Fruit fly (Drosophila melanogaster) whole organism, embryonic: ENCODE results near the gene Dhdds.

ENCODE experiments used
- Ada2b ChIP-seq: fragments of 200-800 bp; sonication (Bioruptor generic); IDR thresholded peaks from 2 replicates; pipeline ENCODE4 v1.3.6; 2022; ENCODE audit warnings: missing biosample characterization, missing genetic modification characterization
- BEAF-32 ChIP-seq: fragments of 200-800 bp; sonication (Bioruptor generic); optimal IDR thresholded peaks from 3 replicates; lab custom pipeline; 2017; ENCODE audit warnings: missing biosample characterization, missing genetic modification characterization, mild to moderate bottlenecking, moderate library complexity, missing genetic modification reagents
- CG13287 ChIP-seq: fragments of 200-800 bp; sonication (Bioruptor generic); IDR thresholded peaks from 2 replicates; pipeline ENCODE4 v1.3.6; 2022; ENCODE audit warnings: missing biosample characterization, missing genetic modification characterization; ENCODE audit not compliant: partially characterized antibody
- CG13775 ChIP-seq: fragments of 200-800 bp; sonication (Bioruptor generic); optimal IDR thresholded peaks from 3 replicates; lab custom pipeline; 2017; ENCODE audit warnings: missing biosample characterization, mild to moderate bottlenecking, missing genetic modification characterization
- CG14441 ChIP-seq: fragments of 200-800 bp; sonication (Bioruptor generic); IDR thresholded peaks from 2 replicates; pipeline ENCODE4 v1.3.6; 2022; ENCODE audit warnings: missing biosample characterization, missing genetic modification characterization
- CG15011 ChIP-seq: fragments of 200-800 bp; sonication (Bioruptor generic); optimal IDR thresholded peaks from 3 replicates; lab custom pipeline; 2018; ENCODE audit warnings: missing biosample characterization, mild to moderate bottlenecking, missing genetic modification characterization
- CG15269 ChIP-seq: fragments of 200-800 bp; sonication (Bioruptor generic); optimal IDR thresholded peaks from 2 replicates; lab custom pipeline; 2018; ENCODE audit warnings: missing biosample characterization, mild to moderate bottlenecking, missing genetic modification characterization, moderate library complexity
- CG1603 ChIP-seq: fragments of 200-800 bp; sonication (Bioruptor generic); optimal IDR thresholded peaks from 2 replicates; lab custom pipeline; 2019; ENCODE audit warnings: missing biosample characterization, mild to moderate bottlenecking, missing genetic modification characterization, moderate library complexity
- CG2129 ChIP-seq: fragments of 200-800 bp; sonication (Bioruptor generic); IDR thresholded peaks from 2 replicates; pipeline ENCODE4 v1.3.6; 2022; ENCODE audit warnings: missing biosample characterization, missing genetic modification characterization; ENCODE audit not compliant: partially characterized antibody
- CG31441 ChIP-seq: fragments of 200-800 bp; sonication (Bioruptor generic); IDR thresholded peaks from 2 replicates; pipeline ENCODE4 v1.3.6; 2022; ENCODE audit warnings: missing biosample characterization, missing genetic modification characterization
- CG32532 ChIP-seq: fragments of 200-800 bp; sonication (Bioruptor generic); IDR thresholded peaks from 2 replicates; pipeline ENCODE4 v1.3.6; 2022; ENCODE audit warnings: missing biosample characterization, missing genetic modification characterization
- CG4404 ChIP-seq: fragments of 200-800 bp; sonication (Bioruptor generic); IDR thresholded peaks from 2 replicates; pipeline ENCODE4 v1.3.6; 2022; ENCODE audit warnings: missing biosample characterization, missing genetic modification characterization
- CG4707 ChIP-seq: fragments of 200-800 bp; sonication (Bioruptor generic); optimal IDR thresholded peaks from 2 replicates; lab custom pipeline; 2018; ENCODE audit warnings: missing biosample characterization, mild to moderate bottlenecking, missing genetic modification characterization, moderate library complexity
- CG6683 ChIP-seq: fragments of 200-800 bp; sonication (Bioruptor generic); optimal IDR thresholded peaks from 2 replicates; lab custom pipeline; 2017; ENCODE audit warnings: missing biosample characterization, mild to moderate bottlenecking, missing genetic modification characterization, missing genetic modification reagents
- CG6791 ChIP-seq: fragments of 200-800 bp; sonication (Bioruptor generic); IDR thresholded peaks from 3 replicates; pipeline ENCODE4 v1.3.6; 2022; ENCODE audit warnings: missing biosample characterization, missing genetic modification characterization; ENCODE audit not compliant: partially characterized antibody
- CG7928 ChIP-seq: fragments of 200-800 bp; sonication (Bioruptor generic); optimal IDR thresholded peaks from 2 replicates; lab custom pipeline; 2017; ENCODE audit warnings: missing biosample characterization, mild to moderate bottlenecking, missing genetic modification characterization
- CG8290 ChIP-seq, 3 experiments: fragments of 200-800 bp; sonication (Bioruptor generic); optimal IDR thresholded peaks; 2 replicates each; lab custom pipeline; 2016 to 2019; ENCODE audit warnings: missing biosample characterization in 3 of 3, missing genetic modification characterization in 3 of 3, mild to moderate bottlenecking in 2 of 3, moderate library complexity in 1 of 3
- CG9817 ChIP-seq: fragments of 200-800 bp; sonication (Bioruptor generic); optimal IDR thresholded peaks from 2 replicates; lab custom pipeline; 2018; ENCODE audit warnings: missing biosample characterization, mild to moderate bottlenecking, missing genetic modification characterization, moderate library complexity
- CTCF ChIP-seq: fragments of 200-800 bp; sonication (Bioruptor generic); optimal IDR thresholded peaks from 2 replicates; lab custom pipeline; 2017; ENCODE audit warnings: missing biosample characterization, mild to moderate bottlenecking, missing genetic modification characterization, moderate library complexity
- D19B ChIP-seq: fragments of 200-800 bp; sonication (Bioruptor generic); optimal IDR thresholded peaks from 2 replicates; lab custom pipeline; 2017; ENCODE audit warnings: missing biosample characterization, mild to moderate bottlenecking, missing genetic modification characterization
- Drgx ChIP-seq: fragments of 200-800 bp; sonication (Bioruptor generic); IDR thresholded peaks from 2 replicates; pipeline ENCODE4 v1.3.6; 2022; ENCODE audit warnings: missing biosample characterization, missing genetic modification characterization
- Ets97D ChIP-seq: fragments of 200-800 bp; sonication (Bioruptor generic); optimal IDR thresholded peaks from 3 replicates; lab custom pipeline; 2016; ENCODE audit warnings: missing biosample characterization, missing genetic modification characterization
- Gug ChIP-seq: fragments of 200-800 bp; sonication (Bioruptor generic); IDR thresholded peaks from 4 replicates; pipeline ENCODE4 v1.3.6; 2022; ENCODE audit warnings: missing biosample characterization, missing genetic modification characterization
- HLH4C ChIP-seq: fragments of 200-800 bp; sonication (Bioruptor generic); IDR thresholded peaks from 3 replicates; pipeline ENCODE4 v1.3.6; 2022; ENCODE audit warnings: missing biosample characterization, missing genetic modification characterization; ENCODE audit not compliant: partially characterized antibody
- HmgZ ChIP-seq: fragments of 200-800 bp; sonication (Bioruptor generic); optimal IDR thresholded peaks from 2 replicates; lab custom pipeline; 2018; ENCODE audit warnings: missing biosample characterization, mild to moderate bottlenecking, missing genetic modification characterization
- Hmr ChIP-seq: fragments of 200-800 bp; sonication (Bioruptor generic); optimal IDR thresholded peaks from 3 replicates; lab custom pipeline; 2017; ENCODE audit warnings: mild to moderate bottlenecking, missing biosample characterization, missing genetic modification reagents, missing genetic modification characterization
- Hsf ChIP-seq: fragments of 200-800 bp; sonication (Bioruptor generic); optimal IDR thresholded peaks from 3 replicates; lab custom pipeline; 2016; ENCODE audit warnings: missing biosample characterization, missing genetic modification characterization
- Meics ChIP-seq: fragments of 200-800 bp; sonication (Bioruptor generic); optimal IDR thresholded peaks from 2 replicates; lab custom pipeline; 2017; ENCODE audit warnings: missing biosample characterization, mild to moderate bottlenecking, missing genetic modification characterization
- Oli ChIP-seq: fragments of 200-800 bp; sonication (Bioruptor generic); optimal IDR thresholded peaks from 2 replicates; lab custom pipeline; 2018; ENCODE audit warnings: missing biosample characterization, mild to moderate bottlenecking, missing genetic modification characterization, moderate library complexity
- Ptx1 ChIP-seq: fragments of 200-800 bp; sonication (Bioruptor generic); IDR thresholded peaks from 2 replicates; pipeline ENCODE4 v1.3.6; 2022; ENCODE audit warnings: missing biosample characterization, missing genetic modification characterization
- amos ChIP-seq: fragments of 200-800 bp; sonication (Bioruptor generic); IDR thresholded peaks from 2 replicates; pipeline ENCODE4 v1.3.6; 2022; ENCODE audit warnings: missing biosample characterization, missing genetic modification characterization; ENCODE audit not compliant: partially characterized antibody
- ash1 ChIP-seq: fragments of 200-800 bp; sonication (Bioruptor generic); optimal IDR thresholded peaks from 2 replicates; lab custom pipeline; 2018; ENCODE audit warnings: missing biosample characterization, mild to moderate bottlenecking, missing genetic modification characterization
- crc ChIP-seq: fragments of 200-800 bp; sonication (Bioruptor generic); optimal IDR thresholded peaks from 2 replicates; lab custom pipeline; 2016; ENCODE audit warnings: missing biosample characterization, missing genetic modification characterization
- esg ChIP-seq: fragments of 200-800 bp; sonication (Bioruptor generic); conservative IDR thresholded peaks from 2 replicates; pipeline ENCODE4 v1.3.6; 2022; ENCODE audit warnings: missing biosample characterization, missing genetic modification characterization
- fru ChIP-seq: fragments of >200 bp; optimal IDR thresholded peaks from 2 replicates; lab custom pipeline; 2017
- gem ChIP-seq: fragments of 200-800 bp; sonication (Bioruptor generic); optimal IDR thresholded peaks from 2 replicates; lab custom pipeline; 2019; ENCODE audit warnings: missing biosample characterization, mild to moderate bottlenecking, missing genetic modification characterization, moderate library complexity
- ham ChIP-seq: fragments of 200-800 bp; sonication (Bioruptor generic); IDR thresholded peaks from 2 replicates; pipeline ENCODE4 v1.3.6; 2022; ENCODE audit warnings: missing biosample characterization, missing genetic modification characterization
- kah ChIP-seq: fragments of 200-800 bp; sonication (Bioruptor generic); optimal IDR thresholded peaks from 2 replicates; lab custom pipeline; 2018; ENCODE audit warnings: missing biosample characterization, mild to moderate bottlenecking, missing genetic modification characterization
- knrl ChIP-seq: fragments of 200-800 bp; sonication (Bioruptor generic); IDR thresholded peaks from 3 replicates; pipeline ENCODE4 v1.3.6; 2022; ENCODE audit warnings: missing biosample characterization, missing genetic modification characterization; ENCODE audit not compliant: partially characterized antibody
- phol ChIP-seq: fragments of 200-800 bp; sonication (Bioruptor generic); optimal IDR thresholded peaks from 3 replicates; lab custom pipeline; 2018; ENCODE audit warnings: missing biosample characterization, mild to moderate bottlenecking, missing genetic modification characterization, moderate library complexity
- pnt ChIP-seq: fragments of 200-800 bp; sonication (Bioruptor generic); optimal IDR thresholded peaks from 3 replicates; lab custom pipeline; 2016; ENCODE audit warnings: missing biosample characterization, missing genetic modification characterization
- pum ChIP-seq: fragments of 200-800 bp; sonication (Bioruptor generic); optimal IDR thresholded peaks from 2 replicates; lab custom pipeline; 2016; ENCODE audit warnings: missing biosample characterization, missing genetic modification characterization
- slbo ChIP-seq: fragments of 200-800 bp; sonication (Bioruptor generic); IDR thresholded peaks from 2 replicates; pipeline ENCODE4 v1.3.6; 2022; ENCODE audit warnings: missing biosample characterization, missing genetic modification characterization
- ssp ChIP-seq: fragments of 200-800 bp; sonication (Bioruptor generic); IDR thresholded peaks from 2 replicates; pipeline ENCODE4 v1.3.6; 2022; ENCODE audit warnings: missing biosample characterization, missing genetic modification characterization
- tgo ChIP-seq: fragments of 200-800 bp; sonication (Bioruptor generic); IDR thresholded peaks from 3 replicates; pipeline ENCODE4 v1.3.6; 2022; ENCODE audit warnings: missing biosample characterization, missing genetic modification characterization
- tx ChIP-seq: fragments of 200-800 bp; sonication (Bioruptor generic); optimal IDR thresholded peaks from 2 replicates; lab custom pipeline; 2016; ENCODE audit warnings: missing biosample characterization, missing genetic modification characterization
- wdn ChIP-seq: fragments of 200-800 bp; sonication (Bioruptor generic); IDR thresholded peaks from 2 replicates; pipeline ENCODE4 v1.3.6; 2022; ENCODE audit warnings: missing biosample characterization, missing genetic modification characterization
- yki ChIP-seq: fragments of >200 bp; optimal IDR thresholded peaks from 3 replicates; lab custom pipeline; 2018
- zen ChIP-seq: fragments of 200-800 bp; sonication (Bioruptor generic); optimal IDR thresholded peaks from 3 replicates; lab custom pipeline; 2018; ENCODE audit warnings: missing biosample characterization, mild to moderate bottlenecking, missing genetic modification characterization, moderate library complexity

The Dhdds gene

DNA sequence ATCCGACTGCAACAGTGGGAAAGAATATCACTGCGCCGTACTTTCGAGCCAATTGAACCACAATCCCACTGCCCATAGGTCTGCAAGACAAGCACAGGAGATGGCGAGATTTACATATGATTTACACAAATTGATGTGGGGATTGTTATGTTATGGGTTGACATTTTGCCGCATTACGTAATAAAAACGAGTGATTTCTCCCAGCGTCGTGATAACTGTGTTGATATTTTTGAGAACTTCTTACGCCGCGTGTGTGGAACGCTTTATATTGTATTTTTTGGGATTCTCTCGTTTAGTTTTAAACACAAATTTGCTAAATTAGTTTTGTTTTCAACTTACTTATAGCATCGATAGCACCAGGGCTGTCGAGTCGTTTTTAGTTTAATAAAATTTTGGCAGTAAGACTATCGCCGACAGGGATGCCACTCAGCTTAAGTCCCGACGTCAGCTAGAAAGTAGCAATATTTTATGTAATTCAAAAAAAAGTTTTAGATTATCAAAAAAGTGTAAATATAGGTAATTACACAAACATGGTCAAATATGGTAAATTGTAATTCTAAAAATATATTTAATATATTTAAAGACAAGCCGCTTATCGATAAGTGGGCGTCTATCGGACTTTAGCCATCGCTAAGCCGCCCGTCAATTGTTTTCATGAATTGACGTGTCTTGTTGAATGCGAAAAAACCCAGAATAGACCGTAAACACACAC, 39.6 kb downstream of the Dhdds start, which contains the start of the genes CG45089, ND-MNLL and p115 (continued):
- TF ChIP-seq ham (GFP tag; lab: Robert Waterston, UW) = no peak
- TF ChIP-seq tgo = peak; percentile 53; the same call in 2 of the 3 replicates
- 0 out of 2 replicates have a peak, but pooled peaks have one; percentile 28 for TF ChIP-seq CG4404 (GFP tag; lab: Robert Waterston, UW)
- TF ChIP-seq CG15269 (tag; lab: Kevin White, UChicago) = peak; percentile 62
- TF ChIP-seq kah (GFP tag; lab: Kevin White, UChicago) = no peak
- peak; percentile 69 for TF ChIP-seq phol
- TF ChIP-seq HmgZ (tag; lab: Kevin White, UChicago) = peak; percentile 55
- TF ChIP-seq fru = no peak
- TF ChIP-seq pum (GFP tag; lab: Kevin White, UChicago) = peak; percentile 46
- peak; percentile 43; the same call in 1 of the 2 replicates for TF ChIP-seq CG32532 (GFP tag; lab: Robert Waterston, UW)
- peak; percentile 32 for TF ChIP-seq CG2129 (GFP tag; lab: Robert Waterston, UW)
- TF ChIP-seq Ada2b = peak; percentile 42; the same call in 1 of the 2 replicates
- TF ChIP-seq CG31441 (GFP tag; lab: Robert Waterston, UW) = peak; percentile 64
- peak; percentile 53 for TF ChIP-seq zen
- peak; percentile 40 for TF ChIP-seq Hmr
- TF ChIP-seq CG7928 = peak; percentile 82
- peak; percentile 15; the same call in 1 of the 2 replicates for TF ChIP-seq CG14441 (GFP tag; lab: Robert Waterston, UW)
- TF ChIP-seq D19B (GFP tag; lab: Kevin White, UChicago) = no peak
- TF ChIP-seq crc (GFP tag; lab: Kevin White, UChicago) = no peak
- TF ChIP-seq CG15011 (GFP tag; lab: Kevin White, UChicago) = no peak
- peak; percentile 62 for TF ChIP-seq CG9817 (tag; lab: Kevin White, UChicago)
- TF ChIP-seq esg (GFP tag; lab: Robert Waterston, UW) = no peak; the same call in 1 of the 2 replicates
- peak; percentile 55 for TF ChIP-seq ssp (GFP tag; lab: Robert Waterston, UW)
- TF ChIP-seq Meics = peak; percentile 33
- TF ChIP-seq CG13775 = peak; percentile 65
- no peak for TF ChIP-seq Oli (tag; lab: Kevin White, UChicago)
- peak; percentile 48 for TF ChIP-seq Hsf (GFP tag; lab: Kevin White, UChicago)
- TF ChIP-seq Drgx = 0 out of 2 replicates have a peak, but pooled peaks have one; percentile 20
- peak; percentile 56; the same call in 1 of the 4 replicates for TF ChIP-seq Gug
- TF ChIP-seq slbo (GFP tag; lab: Robert Waterston, UW) = peak; percentile 73
- 0 out of 2 replicates have a peak, but pooled peaks have one; percentile 40 for TF ChIP-seq wdn (GFP tag; lab: Robert Waterston, UW)
- TF ChIP-seq HLH4C (GFP tag; lab: Robert Waterston, UW) = peak; percentile 45
- peak; percentile 44 for TF ChIP-seq Ets97D (GFP tag; lab: Kevin White, UChicago)
- no peak for TF ChIP-seq CTCF (GFP tag; lab: Kevin White, UChicago)
- peak; percentile 57 for TF ChIP-seq amos
- TF ChIP-seq ash1 (GFP tag; lab: Kevin White, UChicago) = no peak
- no peak for TF ChIP-seq tx (GFP tag; lab: Kevin White, UChicago)
- TF ChIP-seq pnt (GFP tag; lab: Kevin White, UChicago) = no peak
- no peak for TF ChIP-seq CG6791 (GFP tag; lab: Robert Waterston, UW)
- peak; percentile 75 for TF ChIP-seq BEAF-32 (GFP tag; lab: Kevin White, UChicago)
- TF ChIP-seq CG4707 (GFP tag; lab: Kevin White, UChicago) = no peak
- TF ChIP-seq yki (lab: Kevin White, UChicago) = no peak
- TF ChIP-seq knrl (GFP tag; lab: Robert Waterston, UW) = peak; percentile 69
- peak; percentile 78 for TF ChIP-seq gem (tag; lab: Kevin White, UChicago)
- peak; percentile 70 for TF ChIP-seq CG8290 (GFP tag; optimal IDR thresholded peaks at IDR 0.05; lab: Kevin White, UChicago)
- no peak for TF ChIP-seq CG8290 (tag; optimal IDR thresholded peaks at IDR 0.05; lab: Kevin White, UChicago)
- TF ChIP-seq CG13287 (GFP tag; lab: Robert Waterston, UW) = peak; percentile 81
- TF ChIP-seq CG6683 (GFP tag; lab: Kevin White, UChicago) = peak; percentile 0
- peak; percentile 27 for TF ChIP-seq CG1603 (tag; lab: Kevin White, UChicago)
- TF ChIP-seq Ptx1 (GFP tag; lab: Robert Waterston, UW) = peak; percentile 68
